Worm (Caenorhabditis elegans): ENCODE data around the gene dmsr-5.

Gene dmsr-5

DNA sequence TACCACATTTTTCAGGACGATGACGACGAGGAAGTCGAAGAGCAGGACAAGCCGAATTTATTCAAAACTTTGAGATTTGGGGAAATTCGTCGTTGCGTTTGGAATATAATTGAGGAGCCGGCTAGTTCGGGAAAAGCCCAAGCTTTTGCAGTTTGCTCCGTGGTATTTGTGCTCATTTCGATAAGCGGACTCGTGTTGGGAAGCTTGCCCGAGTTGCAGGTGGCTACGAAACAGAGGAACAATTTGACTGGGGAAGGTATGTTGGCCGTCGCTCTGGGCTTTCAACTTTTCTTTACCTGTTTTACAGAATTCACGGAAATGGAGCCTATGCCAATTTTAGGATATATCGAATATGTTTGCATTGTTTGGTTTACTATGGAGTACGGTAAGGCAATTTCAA lies 27.2 kb upstream of the dmsr-5 start:
- no peak for TF ChIP-seq med-1 (GFP tag; optimal IDR thresholded peaks at IDR 0.05; ENCODE audit: insufficient read depth)
- TF ChIP-seq ref-1 (GFP tag; conservative IDR thresholded peaks at IDR 0.05): no peak
- TF ChIP-seq ztf-23 (GFP tag; IDR thresholded peaks at IDR 0.05): no peak
- TF ChIP-seq flt-1 (GFP tag; IDR thresholded peaks at IDR 0.05): no peak
- TF ChIP-seq klf-2 (GFP tag; conservative IDR thresholded peaks at IDR 0.05): no peak
- no peak for TF ChIP-seq ztf-29 (GFP tag; IDR thresholded peaks at IDR 0.05)
- no peak for TF ChIP-seq tab-1 (GFP tag; IDR thresholded peaks at IDR 0.05)
- TF ChIP-seq T22C8.4 (GFP tag; IDR thresholded peaks at IDR 0.05): no peak
- no peak for TF ChIP-seq cog-1 (tag; optimal IDR thresholded peaks at IDR 0.05)

DNA sequence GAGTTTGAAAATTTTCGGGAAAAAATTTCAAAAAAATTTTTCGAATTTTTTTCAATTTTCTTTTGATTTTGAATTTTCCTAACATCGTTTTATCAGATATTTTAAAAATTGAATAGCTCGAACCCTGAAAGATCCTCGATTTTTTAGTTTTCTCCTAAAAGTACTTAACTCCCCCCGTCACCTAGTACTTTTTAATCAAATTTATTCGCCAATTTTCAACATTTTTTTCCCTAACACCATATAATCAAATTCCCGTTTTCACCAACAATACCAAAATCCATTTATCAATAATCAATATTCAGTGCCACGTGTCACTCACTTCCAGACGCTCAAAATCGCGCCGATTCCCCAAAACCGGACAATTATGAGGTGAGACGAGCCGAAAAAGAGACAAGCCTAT lies 17.2 kb upstream of the dmsr-5 start, which contains the start of gene kvs-4:
TSS of gene kvs-4 (plus strand) at position 301 of the 400 bp plus-strand sequence.
- TF ChIP-seq tab-1 (GFP tag; IDR thresholded peaks at IDR 0.05): no peak
- TF ChIP-seq ztf-29 (GFP tag; IDR thresholded peaks at IDR 0.05): no peak
- no peak for TF ChIP-seq ref-1 (GFP tag; conservative IDR thresholded peaks at IDR 0.05)

DNA sequence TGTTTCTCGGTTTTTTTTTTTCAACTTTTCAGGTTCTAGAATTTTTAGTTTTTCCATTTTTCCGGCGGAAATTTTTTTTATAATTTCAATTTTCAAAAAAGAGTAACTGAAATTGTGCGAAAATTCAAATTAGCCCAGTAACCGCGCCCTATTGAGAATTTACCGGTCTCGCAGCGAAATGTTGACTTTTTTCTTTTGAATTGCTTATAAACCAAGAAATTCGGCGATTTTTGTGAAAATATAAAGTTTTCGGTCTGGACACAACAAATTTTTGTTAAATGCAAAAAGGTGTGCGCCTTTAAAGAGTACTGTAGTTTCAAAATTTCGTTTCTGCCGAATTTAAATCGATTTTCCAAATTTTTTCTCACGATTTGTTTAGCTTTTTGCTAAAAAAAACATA lies 15.5 kb upstream of the dmsr-5 start:
- TF ChIP-seq ref-1 (GFP tag; conservative IDR thresholded peaks at IDR 0.05) (no peak), flt-1 (GFP tag; IDR thresholded peaks at IDR 0.05) (no peak), ztf-23 (GFP tag; IDR thresholded peaks at IDR 0.05) (no peak), med-1 (GFP tag; optimal IDR thresholded peaks at IDR 0.05; ENCODE audit: insufficient read depth) (no peak), cog-1 (tag; optimal IDR thresholded peaks at IDR 0.05) (no peak), T22C8.4 (GFP tag; IDR thresholded peaks at IDR 0.05) (no peak), tab-1 (GFP tag; IDR thresholded peaks at IDR 0.05) (no peak), klf-2 (GFP tag; conservative IDR thresholded peaks at IDR 0.05) (no peak), ztf-29 (GFP tag; IDR thresholded peaks at IDR 0.05) (no peak)

DNA sequence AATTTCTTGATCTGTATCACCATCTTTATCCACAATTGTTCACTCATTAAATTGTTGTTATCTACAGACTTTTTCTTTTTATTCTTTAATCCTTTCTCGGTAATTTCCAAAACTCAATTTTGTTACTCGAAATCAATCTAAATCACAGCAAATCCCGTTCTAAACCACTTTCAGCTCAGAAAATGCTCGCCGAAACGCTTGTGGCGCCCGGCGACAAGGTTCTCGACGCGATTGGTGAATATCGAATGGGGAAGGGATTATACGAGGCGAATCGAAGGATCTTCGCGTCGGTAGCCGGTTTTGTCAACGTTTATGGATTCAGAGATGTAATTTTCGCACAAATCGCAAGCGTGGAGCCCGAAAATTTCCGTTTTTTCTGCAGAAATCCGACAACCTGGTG lies 13.8 kb upstream of the dmsr-5 start, which contains the start of gene exos-1:
TSS of gene exos-1 (plus strand) at position 175 of the 400 bp plus-strand sequence.
- TF ChIP-seq tab-1 (GFP tag; IDR thresholded peaks at IDR 0.05): no peak
- no peak for TF ChIP-seq med-1 (GFP tag; optimal IDR thresholded peaks at IDR 0.05; ENCODE audit: insufficient read depth)
- no peak for TF ChIP-seq klf-2 (GFP tag; conservative IDR thresholded peaks at IDR 0.05)

DNA sequence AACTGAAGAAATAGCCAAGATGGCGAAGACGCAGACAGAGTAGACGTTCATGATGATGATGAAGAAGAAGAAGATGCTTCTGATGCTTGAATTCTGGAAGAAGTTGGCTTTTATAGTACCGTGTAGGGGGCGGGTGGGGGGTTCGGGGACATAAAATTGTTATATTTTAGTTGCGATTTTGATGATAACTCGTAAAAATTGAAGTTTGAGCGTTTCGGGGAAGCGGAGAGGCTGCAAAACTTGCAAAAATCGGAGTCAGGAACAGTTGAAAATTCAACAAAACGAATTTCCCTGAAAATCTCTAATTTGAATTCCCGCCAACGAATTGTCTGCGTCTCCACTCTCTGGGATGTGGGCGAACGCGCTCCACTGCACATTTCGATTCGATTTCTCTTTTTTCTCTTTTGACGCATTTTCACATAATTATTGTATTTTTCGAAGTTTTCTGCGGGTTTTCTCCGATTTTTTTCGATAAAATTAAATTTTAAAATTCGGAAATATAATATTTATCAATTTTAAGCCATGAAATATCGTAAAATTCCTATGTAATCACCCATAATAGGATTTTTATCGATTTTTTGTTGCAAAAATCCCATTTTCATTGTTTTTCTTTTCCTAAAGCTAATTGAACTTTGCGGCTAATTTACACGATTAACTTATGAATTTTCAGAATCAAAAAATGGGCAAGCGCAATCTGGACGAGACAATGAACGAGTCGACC lies 12.7 kb upstream of the dmsr-5 start, which contains the start of the genes fipr-17 and Y48A6B.3:
TSS of gene fipr-17 (minus strand) at position 51 of the 721 bp plus-strand sequence.
TSS of gene Y48A6B.3 (plus strand) at position 671 of the 721 bp plus-strand sequence.
- 0 out of 2 replicates have a peak, but pooled peaks have one; percentile 38 for TF ChIP-seq T22C8.4 (GFP tag; IDR thresholded peaks at IDR 0.05)
- TF ChIP-seq ztf-23 (GFP tag; IDR thresholded peaks at IDR 0.05): peak; percentile 72
- no peak for TF ChIP-seq ztf-29 (GFP tag; IDR thresholded peaks at IDR 0.05)
- TF ChIP-seq cog-1 (tag; optimal IDR thresholded peaks at IDR 0.05): peak; percentile 4
- peak; percentile 72 for TF ChIP-seq flt-1 (GFP tag; IDR thresholded peaks at IDR 0.05)
- TF ChIP-seq med-1 (GFP tag; optimal IDR thresholded peaks at IDR 0.05; ENCODE audit: insufficient read depth): no peak
- TF ChIP-seq ref-1 (GFP tag; conservative IDR thresholded peaks at IDR 0.05): no peak

DNA sequence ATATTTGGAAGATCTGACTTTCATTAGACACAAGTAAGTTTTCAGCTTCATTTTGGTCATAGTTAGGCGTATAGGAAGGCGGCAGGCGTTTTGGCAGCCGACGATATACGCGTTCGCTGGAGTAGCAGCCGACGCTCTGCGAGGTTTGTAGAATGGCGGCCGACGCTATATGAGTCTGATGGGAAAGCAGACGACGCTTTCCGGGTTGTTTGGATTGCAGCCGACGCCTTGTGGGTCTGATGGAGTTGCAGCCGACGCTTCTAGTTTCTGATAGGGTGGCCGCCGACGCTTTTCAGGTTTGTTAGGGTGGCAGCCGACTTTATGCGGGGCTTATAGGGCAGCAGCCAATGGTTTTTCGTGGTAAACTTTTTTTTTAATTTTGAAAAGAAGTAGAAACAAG lies 7.8 kb upstream of the dmsr-5 start:
- TF ChIP-seq ref-1 (GFP tag; conservative IDR thresholded peaks at IDR 0.05) (no peak), tab-1 (GFP tag; IDR thresholded peaks at IDR 0.05) (no peak), cog-1 (tag; optimal IDR thresholded peaks at IDR 0.05) (no peak), med-1 (GFP tag; optimal IDR thresholded peaks at IDR 0.05; ENCODE audit: insufficient read depth) (no peak), T22C8.4 (GFP tag; IDR thresholded peaks at IDR 0.05) (no peak), ztf-23 (GFP tag; IDR thresholded peaks at IDR 0.05) (no peak), klf-2 (GFP tag; conservative IDR thresholded peaks at IDR 0.05) (no peak), flt-1 (GFP tag; IDR thresholded peaks at IDR 0.05) (no peak), ztf-29 (GFP tag; IDR thresholded peaks at IDR 0.05) (no peak)

DNA sequence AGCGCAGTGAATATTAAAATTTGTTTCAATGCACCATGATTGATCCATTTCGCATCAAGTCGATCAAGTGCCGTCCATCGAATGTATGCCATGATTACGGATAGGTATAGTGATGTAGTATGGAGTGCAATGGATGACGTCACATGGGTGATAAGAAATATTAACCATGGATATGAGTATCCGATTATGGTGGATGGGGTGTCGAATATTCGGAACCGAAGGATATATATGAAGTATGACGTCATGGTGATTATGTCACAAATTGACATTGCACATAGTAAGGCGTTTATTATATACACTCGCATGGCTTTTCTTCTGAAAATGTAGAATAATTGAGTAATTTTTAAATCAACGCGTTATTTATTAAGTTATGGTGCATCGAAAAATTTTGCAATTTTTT lies 971 bp downstream of the dmsr-5 start:
- TF ChIP-seq ztf-29 (GFP tag; IDR thresholded peaks at IDR 0.05): no peak

DNA sequence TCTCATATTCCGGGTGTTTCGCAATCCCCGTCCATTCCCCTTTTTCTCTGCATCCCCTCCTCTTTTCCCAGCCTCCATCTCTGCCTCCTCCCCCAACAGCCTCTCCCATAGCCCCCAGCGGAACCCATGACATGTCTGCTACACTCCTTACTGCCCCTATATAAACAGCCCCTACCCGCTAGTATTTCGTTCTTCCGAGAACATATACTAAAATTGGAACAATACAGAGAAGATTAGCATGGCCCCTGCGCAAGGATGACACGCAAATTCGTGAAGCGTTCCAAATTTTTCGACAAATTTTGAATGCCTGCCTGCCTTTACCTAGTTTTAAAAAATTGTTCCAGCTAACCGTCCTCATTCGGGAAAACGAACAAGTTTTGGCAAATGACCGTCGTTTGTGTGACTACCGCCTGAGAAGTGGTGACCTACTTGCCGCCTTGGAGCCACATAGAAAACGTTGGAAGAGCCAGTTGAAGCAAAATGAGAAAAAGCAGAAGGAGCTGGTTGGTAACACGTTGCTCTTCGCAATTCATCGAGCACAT lies 5.5 kb downstream of the dmsr-5 start:
- TF ChIP-seq med-1 (GFP tag; optimal IDR thresholded peaks at IDR 0.05; ENCODE audit: insufficient read depth) (peak; percentile 66), T22C8.4 (GFP tag; IDR thresholded peaks at IDR 0.05) (peak; percentile 92), flt-1 (GFP tag; IDR thresholded peaks at IDR 0.05) (peak; percentile 96), tab-1 (GFP tag; IDR thresholded peaks at IDR 0.05) (peak; percentile 94), ref-1 (GFP tag; conservative IDR thresholded peaks at IDR 0.05) (peak; percentile 91), klf-2 (GFP tag; conservative IDR thresholded peaks at IDR 0.05) (peak; percentile 96), ztf-29 (GFP tag; IDR thresholded peaks at IDR 0.05) (peak; percentile 93), cog-1 (tag; optimal IDR thresholded peaks at IDR 0.05) (peak; percentile 96), ztf-23 (GFP tag; IDR thresholded peaks at IDR 0.05) (peak; percentile 97)

DNA sequence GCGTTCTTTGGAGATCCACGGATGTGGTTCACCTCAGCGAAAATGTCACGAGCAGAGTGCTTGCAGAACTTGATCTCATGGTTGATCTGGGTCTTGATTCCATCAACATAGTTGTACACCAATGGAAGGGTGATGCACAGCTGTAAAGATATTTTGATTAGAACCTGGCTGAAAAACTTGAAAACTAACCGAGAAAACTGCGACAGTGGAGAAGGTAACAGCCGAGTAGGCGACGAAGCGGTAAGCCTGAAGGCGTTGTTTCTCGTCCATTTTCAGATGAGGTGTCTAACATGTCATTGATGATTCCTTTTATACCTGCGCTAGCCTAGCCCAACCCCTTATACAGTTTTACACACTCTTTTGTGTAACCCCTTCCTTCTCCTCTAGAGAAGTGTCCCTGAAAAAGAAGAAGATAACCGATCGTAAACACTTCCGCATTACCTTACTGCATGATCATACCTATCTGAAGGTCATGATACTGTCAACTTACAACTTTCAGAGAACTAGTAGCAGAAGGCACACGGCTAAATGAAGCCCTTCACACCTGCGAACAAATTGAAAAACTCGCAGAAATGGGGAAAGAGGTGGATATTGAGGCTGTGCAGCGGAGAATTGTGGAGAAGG lies 7.4 kb downstream of the dmsr-5 start, which contains the start of gene col-94:
TSS of gene col-94 (minus strand) at position 313 of the 624 bp plus-strand sequence.
- TF ChIP-seq tab-1 (GFP tag; IDR thresholded peaks at IDR 0.05): no peak
- no peak for TF ChIP-seq ztf-29 (GFP tag; IDR thresholded peaks at IDR 0.05)
- TF ChIP-seq ztf-23 (GFP tag; IDR thresholded peaks at IDR 0.05): no peak

DNA sequence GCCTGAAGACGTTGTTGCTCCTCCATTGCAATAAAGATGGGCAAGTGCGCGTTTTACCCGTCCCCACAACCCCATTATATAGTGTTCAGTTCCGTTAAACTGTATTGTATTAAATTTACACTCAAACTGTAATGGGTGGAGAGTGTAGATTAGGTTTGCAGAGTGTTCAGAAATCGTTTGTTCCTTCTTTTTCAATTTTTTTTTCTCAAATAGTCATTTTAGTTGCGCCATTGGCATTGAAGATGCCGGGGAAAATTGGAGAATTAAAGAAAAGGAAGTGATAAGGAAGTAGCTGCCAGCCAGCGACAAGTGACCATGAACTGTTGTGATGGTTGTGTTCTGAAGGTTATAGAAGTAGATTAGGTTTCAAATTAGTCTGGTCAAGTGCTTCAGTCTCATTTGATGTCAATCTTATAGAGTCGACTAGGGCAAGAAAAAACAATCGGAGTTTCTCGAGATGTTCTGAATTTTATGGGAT lies 9.5 kb downstream of the dmsr-5 start, which contains the start of gene col-93:
TSS of gene col-93 (minus strand) at position 51 of the 478 bp plus-strand sequence.
- no peak for TF ChIP-seq med-1 (GFP tag; optimal IDR thresholded peaks at IDR 0.05; ENCODE audit: insufficient read depth)
- TF ChIP-seq ref-1 (GFP tag; conservative IDR thresholded peaks at IDR 0.05): no peak
- TF ChIP-seq ztf-29 (GFP tag; IDR thresholded peaks at IDR 0.05): no peak
- no peak for TF ChIP-seq tab-1 (GFP tag; IDR thresholded peaks at IDR 0.05)
- no peak for TF ChIP-seq klf-2 (GFP tag; conservative IDR thresholded peaks at IDR 0.05)
- TF ChIP-seq cog-1 (tag; optimal IDR thresholded peaks at IDR 0.05): no peak
- no peak for TF ChIP-seq T22C8.4 (GFP tag; IDR thresholded peaks at IDR 0.05)
- TF ChIP-seq ztf-23 (GFP tag; IDR thresholded peaks at IDR 0.05): no peak
- no peak for TF ChIP-seq flt-1 (GFP tag; IDR thresholded peaks at IDR 0.05)

Measured in whole organism, midembryonic.